Worm (Caenorhabditis elegans) whole organism, L4 larva: ENCODE measurements around the gene T09A5.15.
A peak's percentile ranks its signal among the peaks of the same experiment; 100 is the strongest.

ENCODE experiments used
- F26F4.8 ChIP-seq: fragments of 200-800 bp; sonication (Bioruptor generic); conservative IDR thresholded peaks from 2 replicates; pipeline ENCODE4 v1.3.6; 2022; ENCODE audit warnings: missing genetic modification characterization, missing compliant biosample characterization
- F37D6.2 ChIP-seq: sonication (generic microtip); optimal IDR thresholded peaks from 2 replicates; lab custom pipeline; 2016; ENCODE audit warnings: mild to moderate bottlenecking, missing genetic modification characterization, missing compliant biosample characterization
- F44E2.7 ChIP-seq: fragments of 200-800 bp; sonication (Bioruptor generic); IDR thresholded peaks from 2 replicates; pipeline ENCODE4 v2.1.2; 2022; ENCODE audit warnings: missing genetic modification characterization, missing compliant biosample characterization
- F49E8.2 ChIP-seq: sonication (generic microtip); optimal IDR thresholded peaks from 2 replicates; lab custom pipeline; 2016; ENCODE audit warnings: missing compliant biosample characterization, mild to moderate bottlenecking, missing genetic modification characterization, borderline replicate concordance
- T20F7.1 ChIP-seq: fragments of 200-800 bp; sonication (Bioruptor generic); optimal IDR thresholded peaks from 2 replicates; lab custom pipeline; 2018; ENCODE audit warnings: mild to moderate bottlenecking, missing genetic modification characterization, missing compliant biosample characterization
- T26A8.4 ChIP-seq: fragments of 200-800 bp; sonication (Bioruptor generic); IDR thresholded peaks from 2 replicates; pipeline ENCODE4 v1.3.6; 2022; ENCODE audit warnings: missing genetic modification characterization, missing compliant biosample characterization
- Y105C5A.15 ChIP-seq: fragments of 200-800 bp; sonication (Bioruptor generic); IDR thresholded peaks from 2 replicates; pipeline ENCODE4 v1.3.6; 2022; ENCODE audit warnings: missing genetic modification characterization, missing compliant biosample characterization
- ZK337.2 ChIP-seq: fragments of 200-800 bp; sonication (Bioruptor generic); IDR thresholded peaks from 2 replicates; pipeline ENCODE4 v1.3.6; 2022; ENCODE audit warnings: missing genetic modification reagents, missing genetic modification characterization, missing compliant biosample characterization
- ZK546.5 ChIP-seq, 2 experiments: sonication (generic microtip); optimal IDR thresholded peaks; 2 replicates each; lab custom pipeline; 2017; ENCODE audit warnings: missing biosample characterization in 2 of 2, missing genetic modification characterization in 2 of 2
- aha-1 ChIP-seq: fragments of 150-350 bp; peaks from one replicate; lab custom pipeline; 2014; ENCODE audit warnings: missing biosample characterization, missing genetic modification characterization
- ama-1 ChIP-seq: fragments of 150-350 bp; optimal IDR thresholded peaks from 2 replicates; lab custom pipeline; 2014; ENCODE audit warnings: inconsistent platforms, mixed read lengths
- attf-4 ChIP-seq: sonication (generic microtip); optimal IDR thresholded peaks from 3 replicates; lab custom pipeline; 2017; ENCODE audit warnings: missing biosample characterization, missing genetic modification characterization
- ceh-28 ChIP-seq: fragments of 150-350 bp; optimal IDR thresholded peaks from 2 replicates; lab custom pipeline; 2014; ENCODE audit warnings: missing biosample characterization, missing genetic modification reagents, missing genetic modification characterization
- ceh-32 ChIP-seq: sonication (generic microtip); optimal IDR thresholded peaks from 2 replicates; lab custom pipeline; 2016; ENCODE audit warnings: mild to moderate bottlenecking, missing genetic modification characterization, missing compliant biosample characterization; ENCODE audit not compliant: poor library complexity
- ces-1 ChIP-seq: fragments of 150-350 bp; sonication (generic microtip); optimal IDR thresholded peaks from 4 replicates; lab custom pipeline; 2014; ENCODE audit warnings: missing biosample characterization, missing genetic modification reagents, missing genetic modification characterization
- ctbp-1 ChIP-seq: fragments of 200-800 bp; sonication (Bioruptor generic); IDR thresholded peaks from 2 replicates; pipeline ENCODE4 v1.3.6; 2022; ENCODE audit warnings: missing genetic modification reagents, missing genetic modification characterization, missing compliant biosample characterization
- daf-12 ChIP-seq: fragments of 150-350 bp; optimal IDR thresholded peaks from 2 replicates; lab custom pipeline; 2014; ENCODE audit warnings: missing biosample characterization, missing genetic modification reagents, missing genetic modification characterization
- daf-16 ChIP-seq, 3 experiments: sonication (generic microtip); optimal IDR thresholded peaks; 2 replicates each; lab custom pipeline; 2016 to 2017; ENCODE audit warnings: missing genetic modification characterization in 3 of 3, missing genetic modification reagents in 3 of 3, mild to moderate bottlenecking in 2 of 3, missing compliant biosample characterization in 2 of 3, missing biosample characterization in 1 of 3, moderate library complexity in 1 of 3
- daf-19 ChIP-seq: fragments of 200-800 bp; sonication (Bioruptor generic); conservative IDR thresholded peaks from 2 replicates; pipeline ENCODE4 v1.3.6; 2022; ENCODE audit warnings: missing genetic modification characterization, missing compliant biosample characterization
- dmd-6 ChIP-seq: fragments of 200-800 bp; sonication (Bioruptor generic); IDR thresholded peaks from 2 replicates; pipeline ENCODE4 v1.3.6; 2022; ENCODE audit warnings: missing genetic modification reagents, missing genetic modification characterization, missing compliant biosample characterization
- dmd-9 ChIP-seq: fragments of 200-800 bp; sonication (Bioruptor generic); IDR thresholded peaks from 2 replicates; pipeline ENCODE4 v1.3.6; 2022; ENCODE audit warnings: missing genetic modification reagents, missing genetic modification characterization, missing compliant biosample characterization
- dpl-1 ChIP-seq: fragments of 150-350 bp; optimal IDR thresholded peaks from 2 replicates; lab custom pipeline; 2014; ENCODE audit warnings: missing biosample characterization, missing genetic modification reagents, missing genetic modification characterization
- dve-1 ChIP-seq: sonication (generic microtip); optimal IDR thresholded peaks from 2 replicates; lab custom pipeline; 2017; ENCODE audit warnings: antibody characterized with exemption, mild to moderate bottlenecking, missing genetic modification characterization, missing compliant biosample characterization; ENCODE audit not compliant: insufficient read depth
- egl-27 ChIP-seq: sonication (generic microtip); optimal IDR thresholded peaks from 3 replicates; lab custom pipeline; 2017; ENCODE audit warnings: missing biosample characterization, missing genetic modification reagents, missing genetic modification characterization
- gei-8 ChIP-seq: fragments of 200-800 bp; sonication (Bioruptor generic); optimal IDR thresholded peaks from 2 replicates; lab custom pipeline; 2018; ENCODE audit warnings: mild to moderate bottlenecking, missing genetic modification characterization, missing compliant biosample characterization
- hlh-30 ChIP-seq: sonication (generic microtip); optimal IDR thresholded peaks from 2 replicates; lab custom pipeline; 2017; ENCODE audit warnings: antibody characterized with exemption, mild to moderate bottlenecking, missing genetic modification characterization, missing compliant biosample characterization; ENCODE audit not compliant: insufficient read depth
- hmg-1.1 ChIP-seq: fragments of 200-800 bp; sonication (Bioruptor generic); IDR thresholded peaks from 2 replicates; pipeline ENCODE4 v1.3.6; 2022; ENCODE audit warnings: missing genetic modification reagents, missing genetic modification characterization, missing compliant biosample characterization
- jun-1 ChIP-seq: fragments of 150-350 bp; optimal IDR thresholded peaks from 2 replicates; lab custom pipeline; 2014; ENCODE audit warnings: missing biosample characterization, missing genetic modification reagents, missing genetic modification characterization
- lin-38 ChIP-seq: fragments of 200-800 bp; sonication (Bioruptor generic); IDR thresholded peaks from 2 replicates; pipeline ENCODE4 v1.3.6; 2022; ENCODE audit warnings: missing genetic modification reagents, missing genetic modification characterization, missing compliant biosample characterization
- lir-3 ChIP-seq: sonication (generic microtip); optimal IDR thresholded peaks from 2 replicates; lab custom pipeline; 2016; ENCODE audit warnings: mild to moderate bottlenecking, missing genetic modification characterization, missing compliant biosample characterization
- nhr-111 ChIP-seq: fragments of 200-800 bp; sonication (Bioruptor generic); optimal IDR thresholded peaks from 2 replicates; lab custom pipeline; 2018; ENCODE audit warnings: mild to moderate bottlenecking, missing genetic modification characterization, missing compliant biosample characterization
- nhr-6 ChIP-seq: fragments of 150-350 bp; optimal IDR thresholded peaks from 2 replicates; lab custom pipeline; 2014; ENCODE audit warnings: missing biosample characterization, missing genetic modification characterization
- nhr-77 ChIP-seq: fragments of 150-350 bp; optimal IDR thresholded peaks from 2 replicates; lab custom pipeline; 2014; ENCODE audit warnings: missing biosample characterization, missing genetic modification characterization
- pha-4 ChIP-seq, 2 experiments: fragments of 150-350 bp in 1 of 2; fragments of 200-800 bp in 1 of 2; sonication (Bioruptor generic) in 1 of 2; IDR thresholded peaks in 1 of 2; optimal IDR thresholded peaks in 1 of 2; 2 replicates each; pipeline versions ENCODE4 v1.3.6 to Lab custom; 2014 to 2022; ENCODE audit warnings: missing genetic modification characterization in 2 of 2, missing genetic modification reagents in 2 of 2, missing biosample characterization in 1 of 2, missing compliant biosample characterization in 1 of 2
- rbr-2 ChIP-seq: sonication (generic microtip); optimal IDR thresholded peaks from 2 replicates; lab custom pipeline; 2016; ENCODE audit warnings: missing genotype, missing genetic modification characterization, missing compliant biosample characterization
- sdz-12 ChIP-seq: fragments of 200-800 bp; sonication (Bioruptor generic); optimal IDR thresholded peaks from 2 replicates; lab custom pipeline; 2018; ENCODE audit warnings: mild to moderate bottlenecking, missing genetic modification characterization, missing compliant biosample characterization
- skn-1 ChIP-seq: fragments of 150-350 bp; optimal IDR thresholded peaks from 2 replicates; lab custom pipeline; 2014; ENCODE audit warnings: missing biosample characterization, missing genetic modification characterization
- tag-97 ChIP-seq: fragments of 200-800 bp; sonication (Bioruptor generic); IDR thresholded peaks from 2 replicates; pipeline ENCODE4 v1.3.6; 2022; ENCODE audit warnings: missing genetic modification characterization, missing compliant biosample characterization
- zfp-3 ChIP-seq: fragments of 200-800 bp; sonication (Bioruptor generic); conservative IDR thresholded peaks from 2 replicates; pipeline ENCODE4 v1.3.6; 2022; ENCODE audit warnings: missing genetic modification reagents, missing genetic modification characterization, missing compliant biosample characterization
- zip-2 ChIP-seq: fragments of 150-350 bp; optimal IDR thresholded peaks from 2 replicates; lab custom pipeline; 2014; ENCODE audit warnings: missing biosample characterization, missing genetic modification characterization

T09A5.15 gene

DNA sequence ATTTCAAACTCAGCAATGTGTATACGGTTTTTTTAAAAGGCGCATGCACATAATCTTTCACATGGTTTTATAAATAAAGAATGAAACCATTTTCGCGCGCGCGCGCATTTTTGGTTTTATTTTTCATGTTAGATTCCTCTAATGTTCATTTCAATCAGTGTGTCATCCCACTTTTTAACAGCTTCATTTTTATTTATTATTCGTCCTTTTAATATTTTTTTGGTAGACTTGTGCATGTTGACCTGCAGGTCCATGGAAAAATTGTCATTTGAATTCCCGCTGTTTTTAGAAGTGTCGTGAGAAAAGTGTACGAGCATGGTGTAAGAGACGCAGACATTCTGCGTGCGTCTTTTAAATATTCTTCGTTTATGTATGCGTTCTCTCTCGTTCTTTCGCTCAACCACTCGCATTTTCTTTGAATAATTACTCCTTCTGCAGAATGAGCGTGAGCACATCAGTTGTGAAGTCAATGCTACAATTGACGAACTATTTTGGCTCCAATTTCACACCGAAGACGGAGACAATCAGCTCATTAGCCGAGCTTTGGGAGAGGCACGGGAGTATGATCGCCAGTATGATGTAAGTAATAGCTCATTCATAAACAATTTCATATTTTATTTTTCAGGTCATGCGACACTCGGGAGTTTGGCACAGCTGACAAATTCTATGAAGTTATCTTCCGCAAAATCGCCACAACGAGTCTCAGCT lies 2.6 kb downstream of the T09A5.15 start, which contains the start of gene lin-5 (continued):
- TF ChIP-seq skn-1 (tag; lab: Kevin White, UChicago) (no peak), daf-12 (tag; lab: Kevin White, UChicago) (no peak), sdz-12 (GFP tag; lab: Kevin White, UChicago) (no peak), tag-97 (GFP tag; lab: Robert Waterston, UW) (no peak), ama-1 (no peak), lir-3 (tag; lab: Kevin White, UChicago) (no peak), F44E2.7 (GFP tag; lab: Robert Waterston, UW) (no peak), nhr-111 (GFP tag; lab: Kevin White, UChicago) (no peak), Y105C5A.15 (GFP tag; lab: Robert Waterston, UW) (no peak), ceh-28 (tag; lab: Kevin White, UChicago) (no peak), F49E8.2 (peak; percentile 40), nhr-77 (tag; lab: Kevin White, UChicago) (no peak), hlh-30 (tag; lab: Kevin White, UChicago) (peak; percentile 53), zip-2 (no peak), egl-27 (tag; lab: Kevin White, UChicago) (no peak), daf-19 (no peak), F26F4.8 (GFP tag; lab: Robert Waterston, UW) (no peak), pha-4 (GFP tag; IDR thresholded peaks at IDR 0.05; lab: Robert Waterston, UW) (no peak), pha-4 (tag; optimal IDR thresholded peaks at IDR 0.05; lab: Kevin White, UChicago) (no peak), dpl-1 (GFP tag; lab: Kevin White, UChicago) (peak; percentile 90), dve-1 (peak; percentile 4), ceh-32 (tag; lab: Kevin White, UChicago) (no peak), daf-16 (GFP tag; optimal IDR thresholded peaks at IDR 0.05; lab: Kevin White, UChicago) (no peak), daf-16 (tag; optimal IDR thresholded peaks at IDR 0.05; lab: Kevin White, UChicago) (peak; percentile 25), attf-4 (tag; lab: Kevin White, UChicago) (no peak), T20F7.1 (GFP tag; lab: Kevin White, UChicago) (peak; percentile 58), gei-8 (GFP tag; lab: Kevin White, UChicago) (no peak), nhr-6 (tag; lab: Kevin White, UChicago) (no peak), dmd-6 (GFP tag; lab: Robert Waterston, UW) (no peak), dmd-9 (no peak), zfp-3 (GFP tag; lab: Robert Waterston, UW) (no peak), hmg-1.1 (GFP tag; lab: Robert Waterston, UW) (peak; percentile 30; the same call in 1 of the 2 replicates), jun-1 (tag; lab: Kevin White, UChicago) (no peak), rbr-2 (peak; percentile 45), aha-1 (tag; lab: Kevin White, UChicago) (peak; percentile 94), ctbp-1 (no peak), ces-1 (no peak), ZK546.5 (tag; optimal IDR thresholded peaks at IDR 0.05; lab: Kevin White, UChicago) (no peak), lin-38 (GFP tag; lab: Robert Waterston, UW) (peak; percentile 63), ZK337.2 (GFP tag; lab: Robert Waterston, UW) (no peak), T26A8.4 (GFP tag; lab: Robert Waterston, UW) (no peak), F37D6.2 (tag; lab: Kevin White, UChicago) (peak; percentile 16)
